Fruit fly (Drosophila melanogaster) S2 (cell line): ENCODE measurements around the gene CG14708.

Experiments used
- CG8478 ChIP-seq: fragments of >200 bp; optimal IDR thresholded peaks from 2 replicates; lab custom pipeline; 2018
- CTCF ChIP-seq, 2 experiments: fragments of >200 bp; optimal IDR thresholded peaks; 2 replicates each; lab custom pipeline; 2018

The CG14708 gene

DNA sequence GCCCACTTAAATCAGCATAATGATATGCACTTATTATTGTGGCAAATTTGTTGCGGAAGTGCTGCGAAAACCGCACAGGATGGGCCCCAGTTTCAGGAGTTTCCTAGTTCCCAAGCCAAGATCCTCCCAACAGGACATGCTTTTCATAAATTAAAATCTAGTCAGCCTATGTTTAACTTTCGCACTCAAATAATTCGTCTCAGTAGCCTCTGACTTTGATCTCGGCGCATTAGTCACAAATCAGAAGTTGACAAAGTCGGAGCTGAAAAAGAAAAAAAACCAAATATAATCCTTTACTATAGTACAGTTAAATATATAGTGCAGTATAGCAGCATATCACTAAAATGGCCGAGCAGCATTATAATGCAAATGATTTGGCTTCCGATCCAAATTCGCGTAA is at the start of gene CG14708:
TSS of gene CG14708 (plus strand) at position 301 of the 400 bp plus-strand sequence.
- TF ChIP-seq CG8478 (no peak), CTCF (optimal IDR thresholded peaks at IDR 0.05; lab: Kevin White, UChicago) (no peak)

dm6 chr3R:11531893-11532292 is 22.1 kb upstream of the CG14708 start:
- TF ChIP-seq CG8478 (no peak), CTCF (optimal IDR thresholded peaks at IDR 0.05; lab: Kevin White, UChicago) (no peak)

dm6 chr3R:11542899-11543619 is 10.9 kb upstream of the CG14708 start, which contains the start of gene dpr4:
Gene dpr4 (minus strand): TSS chr3R:11542949.
- TF ChIP-seq CTCF (optimal IDR thresholded peaks at IDR 0.05; lab: Kevin White, UChicago), result no peak
- no peak for TF ChIP-seq CG8478

DNA sequence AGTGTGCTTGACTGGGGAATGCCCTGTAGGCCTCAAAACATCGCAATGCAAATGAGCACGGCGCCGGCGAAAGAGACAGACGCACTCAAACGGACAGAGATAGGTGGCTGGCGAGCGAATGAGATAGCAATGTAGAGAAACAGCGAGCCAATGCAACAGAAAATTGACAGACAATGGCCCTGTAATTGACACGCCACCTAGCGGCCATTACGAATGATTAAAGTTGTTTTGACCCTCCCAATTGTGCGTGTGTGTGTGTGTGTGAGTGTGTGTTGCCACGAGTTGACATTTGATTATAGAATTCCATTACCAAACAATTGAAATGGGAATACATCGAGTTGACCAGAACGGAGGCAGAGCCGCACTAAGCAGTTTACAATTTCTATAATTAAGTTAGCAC is 9.8 kb upstream of the CG14708 start:
- TF ChIP-seq CTCF (optimal IDR thresholded peaks at IDR 0.05; lab: Kevin White, UChicago), result peak; percentile 72 to 79
- TF ChIP-seq CG8478, result no peak

DNA sequence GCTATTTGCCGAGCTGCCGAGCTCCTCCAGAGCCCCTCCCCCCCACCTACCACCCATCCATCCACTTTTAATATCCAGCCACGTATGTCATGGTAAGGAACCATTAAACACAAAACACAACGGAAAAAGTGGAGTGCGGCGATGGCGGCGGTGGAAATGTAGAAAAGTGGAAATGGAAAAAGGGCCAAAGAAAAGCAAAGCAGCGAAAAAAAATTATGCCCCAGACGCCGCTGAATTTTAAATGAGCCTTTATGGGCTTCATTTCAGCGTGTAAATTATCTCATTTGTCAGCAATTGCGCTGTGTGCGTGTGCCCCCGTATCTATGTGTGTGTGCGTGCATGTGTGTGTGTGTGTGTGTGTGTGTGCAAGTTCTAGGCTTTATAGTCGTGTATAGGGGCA is 2.9 kb upstream of the CG14708 start:
- TF ChIP-seq CG8478 (no peak), CTCF (optimal IDR thresholded peaks at IDR 0.05; lab: Kevin White, UChicago) (no peak)

dm6 chr3R:11554982-11555381 is 1.0 kb downstream of the CG14708 start:
- TF ChIP-seq CG8478, result no peak
- no peak for TF ChIP-seq CTCF (optimal IDR thresholded peaks at IDR 0.05; lab: Kevin White, UChicago)

DNA sequence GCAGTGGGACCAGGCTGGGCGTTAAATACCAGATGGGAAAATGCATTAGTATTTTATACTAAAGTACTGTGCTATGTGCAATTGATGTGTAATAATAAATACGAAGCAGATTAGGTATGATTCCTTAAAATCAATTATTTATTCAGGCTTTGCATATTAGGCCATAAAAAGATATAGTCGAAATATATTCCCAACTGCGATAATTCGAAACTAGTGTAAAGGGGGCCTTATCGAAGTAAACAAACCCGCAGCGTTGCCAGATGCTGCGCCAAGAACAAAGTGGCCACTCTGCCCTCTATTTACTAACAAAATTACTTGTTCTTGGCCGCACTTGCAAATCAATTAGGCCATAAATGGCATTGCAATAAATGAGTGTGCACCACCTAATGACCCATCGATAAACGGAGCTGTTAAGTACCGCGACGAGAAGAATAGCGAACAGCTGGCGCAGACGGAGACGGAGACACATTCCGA is 3.6 kb downstream of the CG14708 start, which contains the start of gene CG10898:
TSS of gene CG10898 (plus strand) at position 285 of the 474 bp plus-strand sequence.
- TF ChIP-seq CTCF (optimal IDR thresholded peaks at IDR 0.05; lab: Kevin White, UChicago) (no peak), CG8478 (no peak)

DNA sequence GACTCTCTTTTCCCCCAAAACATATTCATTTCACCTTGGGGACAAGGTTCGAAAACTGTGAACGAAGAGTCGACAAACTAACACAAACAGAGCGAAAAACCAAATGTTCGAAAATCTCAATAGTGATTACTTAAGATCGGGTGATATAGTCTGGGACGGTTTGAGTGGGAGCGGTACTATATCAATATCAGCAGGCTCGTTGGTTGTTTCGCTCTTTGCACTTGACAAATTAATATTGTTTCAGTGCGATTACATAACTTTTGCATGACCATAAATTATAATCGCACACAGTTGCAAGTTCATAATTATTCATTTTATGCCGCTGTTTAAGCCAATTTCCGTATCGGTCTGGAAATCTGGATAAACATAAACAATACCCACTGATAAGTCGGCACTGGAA is 7.7 kb downstream of the CG14708 start:
- TF ChIP-seq CTCF (optimal IDR thresholded peaks at IDR 0.05; lab: Kevin White, UChicago) (no peak), CG8478 (no peak)

- TF ChIP-seq CG8478 (no peak), CTCF (optimal IDR thresholded peaks at IDR 0.05; lab: Kevin White, UChicago) (no peak)
These were observed 8.6 kb downstream of the CG14708 start for dm6 chr3R:11562326-11563109.

dm6 chr3R:11563147-11563546 is 9.2 kb downstream of the CG14708 start:
- TF ChIP-seq CG8478 (no peak), CTCF (optimal IDR thresholded peaks at IDR 0.05; lab: Kevin White, UChicago) (no peak)

DNA sequence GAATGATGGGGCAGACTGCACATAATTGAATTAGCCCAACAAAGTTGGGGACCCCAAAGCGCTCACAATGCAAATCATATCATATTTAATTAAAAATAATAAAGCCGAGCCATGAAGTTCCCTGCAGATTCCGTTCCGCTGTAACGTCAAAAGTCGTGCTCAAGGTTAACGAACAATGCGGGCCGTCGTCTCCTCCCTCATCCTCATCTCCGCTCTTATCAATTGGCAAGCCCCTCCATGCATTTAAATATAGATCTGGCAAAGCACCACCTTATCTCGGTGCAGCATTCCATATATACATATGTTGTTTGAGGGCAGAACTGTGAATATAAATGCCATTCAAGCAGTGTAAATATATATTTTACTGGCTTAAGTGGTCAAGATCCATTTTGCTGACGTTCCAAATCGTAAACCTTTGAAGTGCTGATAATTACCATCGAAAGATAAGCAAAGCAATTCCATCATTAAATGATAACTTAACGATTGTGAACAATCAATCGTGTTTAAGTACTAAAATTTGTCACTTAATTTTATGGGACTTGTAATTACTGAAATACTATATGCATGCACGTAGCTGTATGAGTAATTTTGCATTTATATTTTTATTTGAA is 11.0 kb downstream of the CG14708 start:
- TF ChIP-seq CG8478 (no peak), CTCF (optimal IDR thresholded peaks at IDR 0.05; lab: Kevin White, UChicago) (no peak)

DNA sequence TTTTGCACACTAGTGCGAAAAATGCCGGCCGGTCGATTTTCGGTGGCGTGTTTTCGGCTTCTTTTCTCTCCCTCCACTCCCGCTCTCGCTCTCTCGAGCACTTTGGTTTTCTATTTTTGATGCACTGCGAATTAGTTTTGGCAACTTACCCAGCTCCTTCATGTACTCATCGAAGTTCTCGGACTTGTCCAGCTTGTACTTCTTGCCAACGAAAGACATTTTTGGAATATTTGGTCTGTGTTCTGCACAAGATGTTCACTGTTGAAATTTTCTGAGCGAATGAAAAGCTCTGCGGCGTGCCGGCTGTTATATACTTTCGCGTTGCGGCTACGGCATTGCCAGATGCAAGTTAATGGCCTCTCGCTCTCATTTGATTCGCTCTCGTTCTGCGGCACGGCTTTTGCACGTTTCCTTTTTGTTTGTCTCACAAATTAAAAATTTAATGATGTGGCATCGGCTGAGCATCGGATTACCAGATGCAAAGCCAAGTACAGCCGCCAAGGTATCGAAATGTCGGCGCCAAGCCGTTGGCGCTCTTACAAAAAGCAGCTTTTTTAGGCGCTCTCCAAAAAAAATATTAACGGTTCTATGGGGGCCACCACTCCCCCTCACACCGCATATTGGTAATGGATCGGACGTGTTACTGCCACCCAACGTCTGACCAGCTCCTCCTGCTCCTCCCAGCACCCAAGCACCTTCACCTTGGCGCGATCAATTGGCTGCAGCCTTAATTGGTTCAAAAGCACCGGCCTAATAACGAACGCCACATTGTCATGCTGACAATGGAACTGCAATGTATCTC is 13.0 kb downstream of the CG14708 start, which contains the start of the genes fabp and sea:
TSS of gene fabp (minus strand) at position 286 of the 802 bp plus-strand sequence.
TSS of gene sea (minus strand) at position 286 of the 802 bp plus-strand sequence.
- TF ChIP-seq CG8478 (no peak), CTCF (optimal IDR thresholded peaks at IDR 0.05; lab: Kevin White, UChicago) (no peak)

DNA sequence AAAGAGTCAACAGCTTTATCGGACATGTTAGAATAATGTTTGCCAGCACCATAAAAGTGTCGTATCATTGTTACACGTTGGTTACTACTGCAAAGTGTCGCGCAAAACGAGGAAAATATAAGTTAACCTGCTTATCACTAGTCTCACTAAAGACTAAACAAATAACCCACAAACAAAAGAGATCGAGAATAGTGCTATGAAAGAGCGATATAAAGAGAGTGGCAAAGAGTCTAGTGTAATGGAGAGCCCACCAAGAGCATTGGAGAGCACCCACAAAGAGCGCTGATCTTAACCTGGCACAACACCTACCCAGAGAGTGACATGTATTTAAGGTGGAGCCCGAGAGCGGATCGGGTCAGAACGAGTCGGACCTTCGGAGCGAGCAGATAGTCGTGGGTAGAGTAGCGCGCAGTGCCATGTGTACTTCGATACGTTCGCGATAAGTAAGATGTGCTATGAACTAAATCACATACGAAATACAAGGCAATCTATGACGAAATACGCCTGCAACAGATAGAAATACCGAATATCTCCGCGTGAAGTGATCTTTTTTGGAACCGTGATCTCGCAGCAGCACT is 15.0 kb downstream of the CG14708 start, which contains the start of gene Mrp4:
TSS of gene Mrp4 (plus strand) at position 378 of the 578 bp plus-strand sequence.
- TF ChIP-seq CG8478, result no peak
- no peak for TF ChIP-seq CTCF (optimal IDR thresholded peaks at IDR 0.05; lab: Kevin White, UChicago)

DNA sequence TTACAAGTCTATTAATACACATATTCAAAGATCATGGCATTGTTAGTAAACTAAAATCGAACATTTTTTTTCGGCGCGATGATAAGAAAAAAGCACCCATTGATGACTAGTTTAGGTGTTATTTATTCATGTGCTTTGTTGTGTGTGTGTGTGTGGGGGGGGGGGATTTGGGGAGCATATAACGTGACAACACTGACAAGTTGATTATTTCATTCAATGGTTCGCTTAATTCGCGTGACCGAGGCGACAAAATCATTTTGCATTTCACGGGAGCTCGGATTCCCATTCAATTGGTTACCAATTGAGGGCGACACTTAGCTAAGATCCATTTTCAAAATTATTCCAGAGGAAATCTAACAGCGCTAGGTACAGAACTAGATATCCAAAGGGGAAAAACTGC is 16.0 kb downstream of the CG14708 start:
- TF ChIP-seq CG8478 (no peak), CTCF (optimal IDR thresholded peaks at IDR 0.05; lab: Kevin White, UChicago) (no peak)
